Worm (Caenorhabditis elegans) whole organism, young adult: Measurements from ENCODE around the gene K11H3.2.

Source experiments
- aptf-3 ChIP-seq: fragments of 200-800 bp; sonication (Bioruptor generic); IDR thresholded peaks from 2 replicates; pipeline ENCODE4 v1.3.6; 2022; ENCODE audit warnings: missing genetic modification characterization, missing compliant biosample characterization
- die-1 ChIP-seq: sonication (generic microtip); optimal IDR thresholded peaks from 2 replicates; lab custom pipeline; 2016; ENCODE audit warnings: missing genotype, mild to moderate bottlenecking, missing genetic modification characterization, missing compliant biosample characterization

ce11 chrIII:9886323-9886722 lies 40.1 kb downstream of the K11H3.2 start:
- no peak for TF ChIP-seq die-1
- no peak for TF ChIP-seq aptf-3 (GFP tag; lab: Robert Waterston, UW)
